Worm (Caenorhabditis elegans): Measurements from ENCODE around the gene srw-14.

srw-14 gene

ce11 chrV:15189567-15189966, 36.2 kb upstream of the srw-14 start, which contains the start of gene cyn-3 (continued):
- TF ChIP-seq cebp-1 (GFP tag; IDR thresholded peaks at IDR 0.05): no peak
- peak; percentile 67 for TF ChIP-seq cebp-1 (tag; optimal IDR thresholded peaks at IDR 0.05)
- TF ChIP-seq tlf-1 (GFP tag; optimal IDR thresholded peaks at IDR 0.05): peak; percentile 46
- no peak for TF ChIP-seq mel-28 (tag; optimal IDR thresholded peaks at IDR 0.05; ENCODE audit: borderline replicate concordance)
- TF ChIP-seq lsl-1 (GFP tag; optimal IDR thresholded peaks at IDR 0.05): peak; percentile 44
- TF ChIP-seq snpc-3.4 (tag; optimal IDR thresholded peaks at IDR 0.05): peak; percentile 69
- peak; percentile 76 for TF ChIP-seq lin-40 (tag; optimal IDR thresholded peaks at IDR 0.05)
- peak; percentile 50; the same call in 1 of the 2 replicates for TF ChIP-seq attf-6 (GFP tag; IDR thresholded peaks at IDR 0.05)
- TF ChIP-seq lin-35 (GFP tag; optimal IDR thresholded peaks at IDR 0.05): peak; percentile 64 to 96 (median 65)
- peak; percentile 41; the same call in 1 of the 2 replicates for TF ChIP-seq pbrm-1 (GFP tag; IDR thresholded peaks at IDR 0.05)
- peak; percentile 74 for TF ChIP-seq ZK185.1 (tag; optimal IDR thresholded peaks at IDR 0.05; ENCODE audit: poor library complexity, severe bottlenecking)
- peak; percentile 72 for TF ChIP-seq snpc-1.3 (tag; optimal IDR thresholded peaks at IDR 0.05; ENCODE audit: insufficient read depth)
- TF ChIP-seq attf-5 (GFP tag; optimal IDR thresholded peaks at IDR 0.05): peak; percentile 83
- no peak for TF ChIP-seq madf-3 (GFP tag; IDR thresholded peaks at IDR 0.05)
- TF ChIP-seq D2030.7 (GFP tag; IDR thresholded peaks at IDR 0.05): peak; percentile 49; the same call in 1 of the 2 replicates
- TF ChIP-seq mcd-1 (GFP tag; IDR thresholded peaks at IDR 0.05): peak; percentile 98
- TF ChIP-seq hmg-1.2 (GFP tag; IDR thresholded peaks at IDR 0.05): peak; percentile 54
- TF ChIP-seq snpc-1.1 (tag; optimal IDR thresholded peaks at IDR 0.05; ENCODE audit: insufficient read depth): peak; percentile 46
- 0 out of 2 replicates have a peak, but pooled peaks have one; percentile 39 for TF ChIP-seq attf-3 (GFP tag; conservative IDR thresholded peaks at IDR 0.05)
- TF ChIP-seq ceh-100 (GFP tag; IDR thresholded peaks at IDR 0.05): peak; percentile 71
- peak; percentile 50 for TF ChIP-seq ztf-26 (tag; optimal IDR thresholded peaks at IDR 0.05)
- TF ChIP-seq ceh-79 (tag; optimal IDR thresholded peaks at IDR 0.05): no peak
- TF ChIP-seq K12H6.12 (tag; optimal IDR thresholded peaks at IDR 0.05): peak; percentile 45
- TF ChIP-seq nfyb-1 (GFP tag; IDR thresholded peaks at IDR 0.05): peak; percentile 91
- TF ChIP-seq ceh-27 (GFP tag; optimal IDR thresholded peaks at IDR 0.05): peak; percentile 34
- TF ChIP-seq hmg-20 (GFP tag; IDR thresholded peaks at IDR 0.05): no peak
- no peak for TF ChIP-seq cebp-2 (GFP tag; IDR thresholded peaks at IDR 0.05)
- peak; percentile 14 for TF ChIP-seq ztf-18 (tag; optimal IDR thresholded peaks at IDR 0.05)
- peak; percentile 67 for TF ChIP-seq ceh-91 (GFP tag; IDR thresholded peaks at IDR 0.05)
- TF ChIP-seq dpl-1 (GFP tag; optimal IDR thresholded peaks at IDR 0.05): peak; percentile 89
- TF ChIP-seq F52B5.7 (tag; optimal IDR thresholded peaks at IDR 0.05): no peak
- peak; percentile 44 for TF ChIP-seq pha-4 (tag; optimal IDR thresholded peaks at IDR 0.05)
- peak; percentile 56 for TF ChIP-seq tbp1 (GFP tag; optimal IDR thresholded peaks at IDR 0.05)
- peak; percentile 59; the same call in 1 of the 2 replicates for TF ChIP-seq Y53G8AR.9 (GFP tag; conservative IDR thresholded peaks at IDR 0.05)
- TF ChIP-seq ekl-4 (GFP tag; IDR thresholded peaks at IDR 0.05): peak; percentile 71; the same call in 1 of the 2 replicates
- TF ChIP-seq Y56A3A.18 (GFP tag; IDR thresholded peaks at IDR 0.05): no peak
- peak; percentile 30 for TF ChIP-seq xnd-1 (tag; optimal IDR thresholded peaks at IDR 0.05)
- peak; percentile 4 for TF ChIP-seq F49E8.2 (tag; optimal IDR thresholded peaks at IDR 0.05; ENCODE audit: insufficient read depth)
- TF ChIP-seq B0336.3 (GFP tag; IDR thresholded peaks at IDR 0.05): 0 out of 2 replicates have a peak, but pooled peaks have one; percentile 16
- TF ChIP-seq efl-1 (GFP tag; optimal IDR thresholded peaks at IDR 0.05): peak; percentile 90
